Worm (Caenorhabditis elegans): ENCODE measurements around the gene srj-27.

DNA sequence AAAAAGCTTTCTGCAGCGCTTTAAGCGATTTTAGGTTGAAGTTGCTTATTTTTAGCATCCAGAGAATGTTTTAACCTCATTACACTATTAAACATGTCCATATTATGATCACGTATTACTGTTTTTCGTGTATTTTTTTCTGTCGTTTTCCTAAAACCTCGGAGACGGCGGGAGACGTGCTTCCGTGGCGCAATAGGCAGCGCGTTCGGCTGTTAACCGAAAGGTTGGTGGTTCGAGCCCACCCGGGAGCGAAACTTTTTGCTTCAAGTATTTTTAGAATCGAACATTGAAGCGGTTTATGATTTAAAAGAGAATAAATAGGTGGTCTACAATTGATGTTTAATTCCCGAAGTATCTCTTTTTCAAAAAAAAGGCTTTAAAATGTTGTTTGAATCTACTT is 29.2 kb upstream of the srj-27 start:
- no peak for TF ChIP-seq aly-2 (tag; optimal IDR thresholded peaks at IDR 0.05)
- TF ChIP-seq ztf-11 (tag; optimal IDR thresholded peaks at IDR 0.05): no peak
- no peak for TF ChIP-seq egl-27 (tag; optimal IDR thresholded peaks at IDR 0.05)
- no peak for TF ChIP-seq nhr-11 (tag; optimal IDR thresholded peaks at IDR 0.05)
- TF ChIP-seq ceh-88 (GFP tag; IDR thresholded peaks at IDR 0.05): no peak

Measured in whole organism, L1 larva.